Worm (Caenorhabditis elegans): ENCODE measurements around the gene Y53G8AR.9.
"Not testable (repeated sequence)": the region's sequence is repeated elsewhere in the genome, so short reads cannot be mapped to it uniquely, and the experiment has no call there.

The Y53G8AR.9 gene

DNA sequence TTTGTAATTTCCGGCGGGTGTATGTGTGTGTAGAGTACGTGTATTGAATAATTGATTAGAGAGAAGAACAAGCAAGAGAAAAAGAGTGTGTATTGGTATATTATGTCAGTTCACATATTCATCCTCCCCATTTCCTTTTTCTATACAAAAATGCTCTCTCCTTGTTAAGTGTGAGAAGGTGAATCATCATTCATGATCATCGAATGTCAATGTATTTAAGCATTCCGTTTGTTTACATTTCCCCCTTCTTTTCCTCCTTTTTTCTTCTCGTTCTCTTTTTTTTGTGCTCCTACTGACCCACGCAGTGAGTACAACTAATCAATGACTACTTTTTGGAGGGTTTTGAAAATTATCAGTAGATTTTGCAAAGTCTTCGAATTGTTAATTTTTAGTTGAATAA is 22.4 kb upstream of the Y53G8AR.9 start:
- TF ChIP-seq ceh-2 (tag; optimal IDR thresholded peaks at IDR 0.05) (no peak), pat-9 (tag; optimal IDR thresholded peaks at IDR 0.05) (no peak), ref-2 (tag; optimal IDR thresholded peaks at IDR 0.05) (no peak), sdc-2 (tag; optimal IDR thresholded peaks at IDR 0.05) (no peak), dve-1 (tag; optimal IDR thresholded peaks at IDR 0.05) (no peak), unc-3 (GFP tag; conservative IDR thresholded peaks at IDR 0.05) (no peak), unc-3 (tag; optimal IDR thresholded peaks at IDR 0.05) (no peak), ceh-22 (tag; optimal IDR thresholded peaks at IDR 0.05) (no peak), pqm-1 (tag; optimal IDR thresholded peaks at IDR 0.05) (no peak), nhr-11 (tag; optimal IDR thresholded peaks at IDR 0.05) (no peak), K02D7.2 (tag; optimal IDR thresholded peaks at IDR 0.05) (no peak), elt-2 (tag; optimal IDR thresholded peaks at IDR 0.05) (no peak), ama-1 (optimal IDR thresholded peaks at IDR 0.05) (no peak)

ce11 chrIII:3339317-3340016 is 18.4 kb upstream of the Y53G8AR.9 start:
- TF ChIP-seq elt-2 (tag; optimal IDR thresholded peaks at IDR 0.05): peak; percentile 61
- no peak for TF ChIP-seq sdc-2 (tag; optimal IDR thresholded peaks at IDR 0.05)
- no peak for TF ChIP-seq npax-4 (tag; optimal IDR thresholded peaks at IDR 0.05)
- TF ChIP-seq ahr-1 (tag; optimal IDR thresholded peaks at IDR 0.05): no peak
- no peak for TF ChIP-seq ceh-30 (tag; optimal IDR thresholded peaks at IDR 0.05)
- TF ChIP-seq pax-1 (tag; optimal IDR thresholded peaks at IDR 0.05): peak; percentile 42
- no peak for TF ChIP-seq pros-1 (tag; optimal IDR thresholded peaks at IDR 0.05)

DNA sequence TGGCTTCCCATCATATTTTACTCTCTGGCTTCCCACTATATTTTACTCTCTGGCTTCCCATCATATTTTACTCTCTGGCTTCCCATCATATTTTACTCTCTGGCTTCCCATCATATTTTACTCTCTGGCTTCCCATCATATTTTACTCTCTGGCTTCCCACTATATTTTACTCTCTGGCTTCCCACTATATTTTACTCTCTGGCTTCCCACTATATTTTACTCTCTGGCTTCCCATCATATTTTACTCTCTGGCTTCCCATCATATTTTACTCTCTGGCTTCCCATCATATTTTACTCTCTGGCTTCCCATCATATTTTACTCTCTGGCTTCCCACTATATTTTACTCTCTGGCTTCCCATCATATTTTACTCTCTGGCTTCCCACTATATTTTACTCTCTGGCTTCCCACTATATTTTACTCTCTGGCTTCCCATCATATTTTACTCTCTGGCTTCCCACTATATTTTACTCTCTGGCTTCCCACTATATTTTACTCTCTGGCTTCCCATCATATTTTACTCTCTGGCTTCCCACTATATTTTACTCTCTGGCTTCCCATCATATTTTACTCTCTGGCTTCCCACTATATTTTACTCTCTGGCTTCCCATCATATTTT is 14.0 kb upstream of the Y53G8AR.9 start:
- TF ChIP-seq sox-2 (GFP tag; IDR thresholded peaks at IDR 0.05) (peak; percentile 67), unc-3 (GFP tag; conservative IDR thresholded peaks at IDR 0.05) (peak; percentile 98), ceh-45 (GFP tag; IDR thresholded peaks at IDR 0.05) (peak; percentile 98)
- not testable (repeated sequence) for TF ChIP-seq unc-3 (tag; optimal IDR thresholded peaks at IDR 0.05)

ce11 chrIII:3332736-3333135 is 11.7 kb upstream of the Y53G8AR.9 start, which contains the start of gene Y53G8AR.1:
TSS of gene Y53G8AR.1 (plus strand) at chrIII:3333036.
- not testable (repeated sequence) for TF ChIP-seq lin-11 (tag; optimal IDR thresholded peaks at IDR 0.05); ama-1 (optimal IDR thresholded peaks at IDR 0.05); unc-55 (GFP tag; optimal IDR thresholded peaks at IDR 0.05)

ce11 chrIII:3331767-3332166 is 10.7 kb upstream of the Y53G8AR.9 start:
- TF ChIP-seq sox-2 (GFP tag; IDR thresholded peaks at IDR 0.05) (no peak), fax-1 (tag; optimal IDR thresholded peaks at IDR 0.05) (no peak), pros-1 (tag; optimal IDR thresholded peaks at IDR 0.05) (no peak), nhr-11 (tag; optimal IDR thresholded peaks at IDR 0.05) (no peak), ets-4 (tag; optimal IDR thresholded peaks at IDR 0.05) (no peak), fkh-10 (GFP tag; optimal IDR thresholded peaks at IDR 0.05) (no peak), gmeb-2 (tag; optimal IDR thresholded peaks at IDR 0.05) (no peak), ttx-3 (tag; optimal IDR thresholded peaks at IDR 0.05) (no peak), ceh-19 (GFP tag; optimal IDR thresholded peaks at IDR 0.05) (no peak), elt-2 (tag; optimal IDR thresholded peaks at IDR 0.05) (no peak), hlh-8 (tag; optimal IDR thresholded peaks at IDR 0.05) (no peak), tbx-2 (tag; optimal IDR thresholded peaks at IDR 0.05) (no peak), ceh-48 (tag; optimal IDR thresholded peaks at IDR 0.05) (no peak), C38D4.7 (GFP tag; optimal IDR thresholded peaks at IDR 0.05) (no peak), npax-4 (tag; optimal IDR thresholded peaks at IDR 0.05) (no peak), ahr-1 (tag; optimal IDR thresholded peaks at IDR 0.05) (no peak)

All from whole organism, late embryonic.